Fruit fly (Drosophila melanogaster) whole organism, embryonic: ENCODE data around the gene Atg2.

Experiments
- Ada2b ChIP-seq: fragments of 200-800 bp; sonication (Bioruptor generic); IDR thresholded peaks from 2 replicates; pipeline ENCODE4 v1.3.6; 2022; ENCODE audit warnings: missing biosample characterization, missing genetic modification characterization
- B-H2 ChIP-seq: fragments of 200-800 bp; sonication (Bioruptor generic); optimal IDR thresholded peaks from 2 replicates; lab custom pipeline; 2018; ENCODE audit warnings: missing biosample characterization, mild to moderate bottlenecking, missing genetic modification characterization
- CG1024 ChIP-seq: fragments of 200-800 bp; sonication (Bioruptor generic); IDR thresholded peaks from 2 replicates; pipeline ENCODE4 v1.3.6; 2022; ENCODE audit warnings: missing biosample characterization, missing genetic modification characterization
- CG11093 ChIP-seq: fragments of 200-800 bp; sonication (Bioruptor generic); IDR thresholded peaks from 3 replicates; pipeline ENCODE4 v1.3.6; 2022; ENCODE audit warnings: missing biosample characterization, missing genetic modification characterization
- CG13123 ChIP-seq: fragments of 200-800 bp; sonication (Bioruptor generic); optimal IDR thresholded peaks from 2 replicates; lab custom pipeline; 2016; ENCODE audit warnings: missing biosample characterization, missing genetic modification characterization
- CG1647 ChIP-seq: fragments of 200-800 bp; sonication (Bioruptor generic); optimal IDR thresholded peaks from 3 replicates; lab custom pipeline; 2016; ENCODE audit warnings: missing biosample characterization, missing genetic modification characterization
- CG16863 ChIP-seq: fragments of 200-800 bp; sonication (Bioruptor generic); optimal IDR thresholded peaks from 3 replicates; lab custom pipeline; 2016; ENCODE audit warnings: missing biosample characterization, missing genetic modification characterization
- CG18599 ChIP-seq: fragments of 200-800 bp; sonication (Bioruptor generic); optimal IDR thresholded peaks from 3 replicates; lab custom pipeline; 2017; ENCODE audit warnings: missing biosample characterization, missing genetic modification characterization, mild to moderate bottlenecking, moderate library complexity, missing genetic modification reagents
- CG18764 ChIP-seq: fragments of 200-800 bp; sonication (Bioruptor generic); optimal IDR thresholded peaks from 3 replicates; lab custom pipeline; 2016; ENCODE audit warnings: missing biosample characterization, missing genetic modification characterization
- CG3065 ChIP-seq: fragments of 200-800 bp; sonication (Bioruptor generic); optimal IDR thresholded peaks from 2 replicates; lab custom pipeline; 2016; ENCODE audit warnings: missing biosample characterization, missing genetic modification characterization
- CG31224 ChIP-seq: fragments of 200-800 bp; sonication (Bioruptor generic); IDR thresholded peaks from 2 replicates; pipeline ENCODE4 v1.3.6; 2022; ENCODE audit warnings: missing biosample characterization, missing genetic modification characterization
- CG33213 ChIP-seq: fragments of 200-800 bp; sonication (Bioruptor generic); optimal IDR thresholded peaks from 3 replicates; lab custom pipeline; 2016; ENCODE audit warnings: missing biosample characterization, missing genetic modification characterization
- CG3726 ChIP-seq: fragments of 200-800 bp; sonication (Bioruptor generic); IDR thresholded peaks from 3 replicates; pipeline ENCODE4, ENCODE4 v1.3.6; 2022; ENCODE audit warnings: missing biosample characterization, missing genetic modification characterization
- CG4328 ChIP-seq: fragments of 200-800 bp; sonication (Bioruptor generic); optimal IDR thresholded peaks from 3 replicates; lab custom pipeline; 2017; ENCODE audit warnings: missing biosample characterization, missing genetic modification reagents, missing genetic modification characterization
- CG6854 ChIP-seq: fragments of 200-800 bp; sonication (Bioruptor generic); optimal IDR thresholded peaks from 3 replicates; lab custom pipeline; 2017; ENCODE audit warnings: missing biosample characterization, mild to moderate bottlenecking, missing genetic modification characterization
- CG7271 ChIP-seq: fragments of 200-800 bp; sonication (Bioruptor generic); optimal IDR thresholded peaks from 2 replicates; lab custom pipeline; 2018; ENCODE audit warnings: missing biosample characterization, mild to moderate bottlenecking, missing genetic modification characterization, moderate library complexity
- CG7963 ChIP-seq: fragments of 200-800 bp; sonication (Bioruptor generic); IDR thresholded peaks from 3 replicates; pipeline ENCODE4 v1.3.6; 2022; ENCODE audit warnings: missing biosample characterization, missing genetic modification characterization; ENCODE audit not compliant: partially characterized antibody
- CG8478 ChIP-seq: fragments of >200 bp; optimal IDR thresholded peaks from 2 replicates; lab custom pipeline; 2018
- CG9932 ChIP-seq: fragments of 200-800 bp; sonication (Bioruptor generic); IDR thresholded peaks from 2 replicates; pipeline ENCODE4 v1.3.6; 2022; ENCODE audit warnings: missing biosample characterization, missing genetic modification characterization
- CTCF ChIP-seq: fragments of 200-800 bp; sonication (Bioruptor generic); optimal IDR thresholded peaks from 2 replicates; lab custom pipeline; 2017; ENCODE audit warnings: missing biosample characterization, mild to moderate bottlenecking, missing genetic modification characterization, moderate library complexity
- CoRest ChIP-seq: fragments of 200-800 bp; sonication (Bioruptor generic); optimal IDR thresholded peaks from 3 replicates; lab custom pipeline; 2018; ENCODE audit warnings: missing biosample characterization, mild to moderate bottlenecking, missing genetic modification characterization, moderate library complexity
- Dek ChIP-seq: fragments of 200-800 bp; sonication (Bioruptor generic); optimal IDR thresholded peaks from 3 replicates; lab custom pipeline; 2019; ENCODE audit warnings: missing biosample characterization, mild to moderate bottlenecking, missing genetic modification characterization, moderate library complexity
- Dp ChIP-seq: fragments of 200-800 bp; sonication (Bioruptor generic); optimal IDR thresholded peaks from 2 replicates; lab custom pipeline; 2018; ENCODE audit warnings: missing biosample characterization, mild to moderate bottlenecking, missing genetic modification characterization, moderate library complexity
- Ets97D ChIP-seq: fragments of 200-800 bp; sonication (Bioruptor generic); optimal IDR thresholded peaks from 3 replicates; lab custom pipeline; 2016; ENCODE audit warnings: missing biosample characterization, missing genetic modification characterization
- Fer2 ChIP-seq: fragments of 200-800 bp; sonication (Bioruptor generic); optimal IDR thresholded peaks from 2 replicates; lab custom pipeline; 2018; ENCODE audit warnings: missing biosample characterization, mild to moderate bottlenecking, missing genetic modification characterization, moderate library complexity
- Hmx ChIP-seq: fragments of 200-800 bp; sonication (Bioruptor generic); optimal IDR thresholded peaks from 2 replicates; lab custom pipeline; 2016; ENCODE audit warnings: missing biosample characterization, missing genetic modification characterization
- Nf-YB ChIP-seq: fragments of 200-800 bp; sonication (Bioruptor generic); optimal IDR thresholded peaks from 3 replicates; lab custom pipeline; 2019; ENCODE audit warnings: missing biosample characterization, mild to moderate bottlenecking, missing genetic modification characterization, moderate library complexity
- Ravus ChIP-seq: fragments of 200-800 bp; sonication (Bioruptor generic); IDR thresholded peaks from 2 replicates; pipeline ENCODE4 v1.3.6; 2022; ENCODE audit warnings: missing biosample characterization, missing genetic modification characterization
- Spps ChIP-seq: fragments of 200-800 bp; sonication (Bioruptor generic); optimal IDR thresholded peaks from 2 replicates; lab custom pipeline; 2018; ENCODE audit warnings: missing biosample characterization, mild to moderate bottlenecking, missing genetic modification characterization
- Tbp ChIP-seq: fragments of >200 bp; optimal IDR thresholded peaks from 2 replicates; lab custom pipeline; 2018; ENCODE audit warnings: missing biosample characterization, missing genetic modification characterization
- ap ChIP-seq: fragments of 200-800 bp; sonication (Bioruptor generic); IDR thresholded peaks from 2 replicates; pipeline ENCODE4 v1.3.6; 2022; ENCODE audit warnings: missing biosample characterization, missing genetic modification characterization
- ato ChIP-seq: fragments of 200-800 bp; sonication (Bioruptor generic); IDR thresholded peaks from 2 replicates; pipeline ENCODE4 v1.3.6; 2022; ENCODE audit warnings: missing biosample characterization, missing genetic modification characterization; ENCODE audit not compliant: partially characterized antibody
- bbx ChIP-seq: fragments of 200-800 bp; sonication (Bioruptor generic); IDR thresholded peaks from 2 replicates; pipeline ENCODE4 v1.3.6; 2022; ENCODE audit warnings: missing biosample characterization, missing genetic modification characterization; ENCODE audit not compliant: partially characterized antibody
- exex ChIP-seq: fragments of 200-800 bp; sonication (Bioruptor generic); optimal IDR thresholded peaks from 4 replicates; lab custom pipeline; 2018; ENCODE audit warnings: missing biosample characterization, mild to moderate bottlenecking, missing genetic modification characterization, moderate library complexity
- ham ChIP-seq: fragments of 200-800 bp; sonication (Bioruptor generic); IDR thresholded peaks from 2 replicates; pipeline ENCODE4 v1.3.6; 2022; ENCODE audit warnings: missing biosample characterization, missing genetic modification characterization
- insv ChIP-seq, 2 experiments: fragments of 200-800 bp; sonication (Bioruptor generic); optimal IDR thresholded peaks; 3 replicates each; lab custom pipeline; 2016 to 2018; ENCODE audit warnings: missing biosample characterization in 2 of 2, missing genetic modification characterization in 2 of 2
- luna ChIP-seq: fragments of 200-800 bp; sonication (Bioruptor generic); optimal IDR thresholded peaks from 2 replicates; lab custom pipeline; 2016; ENCODE audit warnings: missing biosample characterization, missing genetic modification characterization
- mam ChIP-seq: fragments of 200-800 bp; sonication (Bioruptor generic); optimal IDR thresholded peaks from 3 replicates; lab custom pipeline; 2016; ENCODE audit warnings: missing biosample characterization, missing genetic modification characterization
- org-1 ChIP-seq: fragments of 200-800 bp; sonication (Bioruptor generic); optimal IDR thresholded peaks from 2 replicates; lab custom pipeline; 2017; ENCODE audit warnings: missing biosample characterization, missing genetic modification characterization
- p53 ChIP-seq: fragments of 200-800 bp; sonication (Bioruptor generic); optimal IDR thresholded peaks from 2 replicates; lab custom pipeline; 2016; ENCODE audit warnings: missing biosample characterization, missing genetic modification characterization
- pita ChIP-seq: fragments of 200-800 bp; sonication (Bioruptor generic); optimal IDR thresholded peaks from 2 replicates; lab custom pipeline; 2017; ENCODE audit warnings: missing biosample characterization, mild to moderate bottlenecking, missing genetic modification characterization
- ranshi ChIP-seq: fragments of 200-800 bp; sonication (Bioruptor generic); IDR thresholded peaks from 2 replicates; pipeline ENCODE4 v1.3.6; 2022; ENCODE audit warnings: missing biosample characterization, missing genetic modification characterization
- run ChIP-seq: fragments of 200-800 bp; sonication (Bioruptor generic); optimal IDR thresholded peaks from 3 replicates; lab custom pipeline; 2018; ENCODE audit warnings: missing biosample characterization, mild to moderate bottlenecking, missing genetic modification characterization
- sc ChIP-seq, 3 experiments: fragments of >200 bp in 2 of 3; fragments of 200-800 bp in 1 of 3; sonication (Bioruptor generic) in 1 of 3; optimal IDR thresholded peaks; 2 replicates in 2 of 3; 3 replicates in 1 of 3; lab custom pipeline; 2017; ENCODE audit warnings: mild to moderate bottlenecking in 1 of 3, missing biosample characterization in 1 of 3, missing genetic modification characterization in 1 of 3, missing genetic modification reagents in 1 of 3
- shn ChIP-seq: fragments of 200-800 bp; sonication (Bioruptor generic); optimal IDR thresholded peaks from 3 replicates; lab custom pipeline; 2016; ENCODE audit warnings: missing biosample characterization, missing genetic modification characterization
- sima ChIP-seq: fragments of 200-800 bp; sonication (Bioruptor generic); optimal IDR thresholded peaks from 2 replicates; lab custom pipeline; 2016; ENCODE audit warnings: missing biosample characterization, missing genetic modification characterization
- sna ChIP-seq: fragments of 200-800 bp; sonication (Bioruptor generic); IDR thresholded peaks from 2 replicates; pipeline ENCODE4 v1.3.6; 2022; ENCODE audit warnings: missing biosample characterization, missing genetic modification characterization; ENCODE audit not compliant: partially characterized antibody
- tll ChIP-seq, 2 experiments: fragments of 200-800 bp in 1 of 2; fragments of >200 bp in 1 of 2; sonication (Bioruptor generic) in 1 of 2; optimal IDR thresholded peaks; 2 replicates each; lab custom pipeline; 2017 to 2019; ENCODE audit warnings: missing biosample characterization in 2 of 2, missing genetic modification characterization in 2 of 2, mild to moderate bottlenecking in 1 of 2, moderate library complexity in 1 of 2
- toy ChIP-seq: fragments of 200-800 bp; sonication (Bioruptor generic); IDR thresholded peaks from 2 replicates; pipeline ENCODE4 v1.3.6; 2022; ENCODE audit warnings: missing biosample characterization, missing genetic modification characterization
- trh ChIP-seq: fragments of 200-800 bp; sonication (Bioruptor generic); optimal IDR thresholded peaks from 2 replicates; lab custom pipeline; 2016; ENCODE audit warnings: missing biosample characterization, missing genetic modification characterization
- tup ChIP-seq: fragments of 200-800 bp; sonication (Bioruptor generic); optimal IDR thresholded peaks from 2 replicates; lab custom pipeline; 2016; ENCODE audit warnings: missing biosample characterization, mild to moderate bottlenecking, missing genetic modification characterization, moderate library complexity
- vfl ChIP-seq: fragments of 200-800 bp; sonication (Bioruptor generic); optimal IDR thresholded peaks from 2 replicates; lab custom pipeline; 2016; ENCODE audit warnings: missing biosample characterization, missing genetic modification characterization

Gene Atg2

dm6 chr3L:2733208-2733607 lies 40.9 kb upstream of the Atg2 start (continued):
- TF ChIP-seq pita (GFP tag; lab: Kevin White, UChicago) (no peak), mam (GFP tag; lab: Kevin White, UChicago) (peak; percentile 81), ham (GFP tag; lab: Robert Waterston, UW) (no peak), CoRest (tag; lab: Kevin White, UChicago) (peak; percentile 74), CTCF (GFP tag; lab: Kevin White, UChicago) (no peak), Tbp (GFP tag; lab: Kevin White, UChicago) (no peak), ap (peak; percentile 52), CG1024 (GFP tag; lab: Robert Waterston, UW) (0 out of 2 replicates have a peak, but pooled peaks have one; percentile 13), CG16863 (GFP tag; lab: Kevin White, UChicago) (peak; percentile 52), sna (GFP tag; lab: Robert Waterston, UW) (no peak), CG18599 (peak; percentile 73), bbx (GFP tag; lab: Robert Waterston, UW) (no peak), sc (optimal IDR thresholded peaks at IDR 0.05; lab: Kevin White, UChicago) (no peak), sc (GFP tag; optimal IDR thresholded peaks at IDR 0.05; lab: Kevin White, UChicago) (no peak), CG1647 (GFP tag; lab: Kevin White, UChicago) (peak; percentile 74), Ada2b (peak; percentile 87), org-1 (GFP tag; lab: Kevin White, UChicago) (peak; percentile 31), CG31224 (GFP tag; lab: Robert Waterston, UW) (peak; percentile 61), CG7963 (GFP tag; lab: Robert Waterston, UW) (no peak), Fer2 (no peak), CG18764 (GFP tag; lab: Kevin White, UChicago) (peak; percentile 33), sima (GFP tag; lab: Kevin White, UChicago) (peak; percentile 50), Hmx (GFP tag; lab: Kevin White, UChicago) (peak; percentile 21), CG11093 (GFP tag; lab: Robert Waterston, UW) (no peak), tll (GFP tag; optimal IDR thresholded peaks at IDR 0.05; lab: Kevin White, UChicago) (no peak), shn (GFP tag; lab: Kevin White, UChicago) (peak; percentile 63), Dp (no peak), CG8478 (lab: Kevin White, UChicago) (no peak), trh (GFP tag; lab: Kevin White, UChicago) (no peak), B-H2 (GFP tag; lab: Kevin White, UChicago) (no peak), Nf-YB (GFP tag; lab: Kevin White, UChicago) (no peak), CG33213 (GFP tag; lab: Kevin White, UChicago) (peak; percentile 28), luna (GFP tag; lab: Kevin White, UChicago) (peak; percentile 65), CG3065 (GFP tag; lab: Kevin White, UChicago) (no peak), p53 (GFP tag; lab: Kevin White, UChicago) (no peak), Dek (peak; percentile 43), exex (no peak), vfl (peak; percentile 34), CG6854 (GFP tag; lab: Kevin White, UChicago) (peak; percentile 44), Ravus (peak; percentile 41), toy (peak; percentile 37; the same call in 1 of the 2 replicates), tup (GFP tag; lab: Kevin White, UChicago) (no peak), insv (GFP tag; optimal IDR thresholded peaks at IDR 0.05; lab: Kevin White, UChicago) (no peak), CG13123 (no peak), run (no peak), Ets97D (peak; percentile 28), ato (GFP tag; lab: Robert Waterston, UW) (no peak), CG9932 (GFP tag; lab: Robert Waterston, UW) (peak; percentile 83), CG3726 (peak; percentile 55; the same call in 1 of the 3 replicates), CG7271 (tag; lab: Kevin White, UChicago) (no peak), Spps (tag; lab: Kevin White, UChicago) (no peak), CG4328 (GFP tag; lab: Kevin White, UChicago) (no peak), ranshi (GFP tag; lab: Robert Waterston, UW) (peak; percentile 65; the same call in 1 of the 2 replicates)
